Worm (Caenorhabditis elegans) whole organism, L4 larva: ENCODE data around the gene F20D12.7.
A peak's percentile ranks its signal among the peaks of the same experiment; 100 is the strongest.

Source experiments
- F37D6.2 ChIP-seq: sonication (generic microtip); optimal IDR thresholded peaks from 2 replicates; lab custom pipeline; 2016; ENCODE audit warnings: mild to moderate bottlenecking, missing genetic modification characterization, missing compliant biosample characterization
- R02D3.7 ChIP-seq: fragments of 150-350 bp; sonication (generic microtip); optimal IDR thresholded peaks from 3 replicates; lab custom pipeline; 2014; ENCODE audit warnings: missing biosample characterization, missing genetic modification characterization
- T20F7.1 ChIP-seq: fragments of 200-800 bp; sonication (Bioruptor generic); optimal IDR thresholded peaks from 2 replicates; lab custom pipeline; 2018; ENCODE audit warnings: mild to moderate bottlenecking, missing genetic modification characterization, missing compliant biosample characterization
- T26A8.4 ChIP-seq: fragments of 200-800 bp; sonication (Bioruptor generic); IDR thresholded peaks from 2 replicates; pipeline ENCODE4 v1.3.6; 2022; ENCODE audit warnings: missing genetic modification characterization, missing compliant biosample characterization
- Y75B8A.6 ChIP-seq: fragments of 200-800 bp; sonication (Bioruptor generic); IDR thresholded peaks from 2 replicates; pipeline ENCODE4 v1.3.6; 2022; ENCODE audit warnings: missing genetic modification reagents, missing genetic modification characterization, missing compliant biosample characterization
- ZK546.5 ChIP-seq, 2 experiments: sonication (generic microtip); optimal IDR thresholded peaks; 2 replicates each; lab custom pipeline; 2017; ENCODE audit warnings: missing biosample characterization in 2 of 2, missing genetic modification characterization in 2 of 2
- aha-1 ChIP-seq: fragments of 150-350 bp; peaks from one replicate; lab custom pipeline; 2014; ENCODE audit warnings: missing biosample characterization, missing genetic modification characterization
- ama-1 ChIP-seq: fragments of 150-350 bp; optimal IDR thresholded peaks from 2 replicates; lab custom pipeline; 2014; ENCODE audit warnings: inconsistent platforms, mixed read lengths
- arid-1 ChIP-seq: fragments of 200-800 bp; sonication (Bioruptor generic); conservative IDR thresholded peaks from 2 replicates; pipeline ENCODE4 v1.3.6; 2022; ENCODE audit warnings: missing genetic modification reagents, missing genetic modification characterization, missing compliant biosample characterization
- attf-4 ChIP-seq: sonication (generic microtip); optimal IDR thresholded peaks from 3 replicates; lab custom pipeline; 2017; ENCODE audit warnings: missing biosample characterization, missing genetic modification characterization
- ceh-44 ChIP-seq: fragments of 200-800 bp; sonication (Bioruptor generic); IDR thresholded peaks from 2 replicates; pipeline ENCODE4 v1.3.6; 2022; ENCODE audit warnings: missing genetic modification reagents, missing genetic modification characterization, missing compliant biosample characterization
- ces-1 ChIP-seq: fragments of 150-350 bp; sonication (generic microtip); optimal IDR thresholded peaks from 4 replicates; lab custom pipeline; 2014; ENCODE audit warnings: missing biosample characterization, missing genetic modification reagents, missing genetic modification characterization
- daf-12 ChIP-seq: fragments of 150-350 bp; optimal IDR thresholded peaks from 2 replicates; lab custom pipeline; 2014; ENCODE audit warnings: missing biosample characterization, missing genetic modification reagents, missing genetic modification characterization
- dmd-9 ChIP-seq: fragments of 200-800 bp; sonication (Bioruptor generic); IDR thresholded peaks from 2 replicates; pipeline ENCODE4 v1.3.6; 2022; ENCODE audit warnings: missing genetic modification reagents, missing genetic modification characterization, missing compliant biosample characterization
- dve-1 ChIP-seq: sonication (generic microtip); optimal IDR thresholded peaks from 2 replicates; lab custom pipeline; 2017; ENCODE audit warnings: antibody characterized with exemption, mild to moderate bottlenecking, missing genetic modification characterization, missing compliant biosample characterization; ENCODE audit not compliant: insufficient read depth
- egl-27 ChIP-seq: sonication (generic microtip); optimal IDR thresholded peaks from 3 replicates; lab custom pipeline; 2017; ENCODE audit warnings: missing biosample characterization, missing genetic modification reagents, missing genetic modification characterization
- gei-8 ChIP-seq: fragments of 200-800 bp; sonication (Bioruptor generic); optimal IDR thresholded peaks from 2 replicates; lab custom pipeline; 2018; ENCODE audit warnings: mild to moderate bottlenecking, missing genetic modification characterization, missing compliant biosample characterization
- lim-7 ChIP-seq: fragments of 200-800 bp; sonication (Bioruptor generic); IDR thresholded peaks from 2 replicates; pipeline ENCODE4 v1.3.6; 2022; ENCODE audit warnings: missing genetic modification characterization, missing compliant biosample characterization
- lin-1 ChIP-seq: fragments of 200-800 bp; sonication (Bioruptor generic); IDR thresholded peaks from 2 replicates; pipeline ENCODE4 v1.3.6; 2022; ENCODE audit warnings: missing genetic modification reagents, missing genetic modification characterization, missing compliant biosample characterization
- lin-29 ChIP-seq: fragments of 200-800 bp; sonication (Bioruptor generic); IDR thresholded peaks from 2 replicates; pipeline ENCODE4 v1.3.6; 2022; ENCODE audit warnings: missing genetic modification reagents, missing genetic modification characterization, missing compliant biosample characterization
- lin-39 ChIP-seq: fragments of 150-350 bp; optimal IDR thresholded peaks from 2 replicates; lab custom pipeline; 2014; ENCODE audit warnings: missing biosample characterization, missing genetic modification reagents, missing genetic modification characterization
- mdl-1 ChIP-seq, 2 experiments: fragments of 150-350 bp in 1 of 2; sonication (generic microtip) in 1 of 2; optimal IDR thresholded peaks; 2 replicates each; lab custom pipeline; 2014 to 2017; ENCODE audit warnings: missing biosample characterization in 2 of 2, missing genetic modification characterization in 2 of 2
- nhr-10 ChIP-seq: fragments of 150-350 bp; optimal IDR thresholded peaks from 2 replicates; lab custom pipeline; 2014; ENCODE audit warnings: missing biosample characterization, missing genetic modification characterization
- nhr-11 ChIP-seq: fragments of 150-350 bp; optimal IDR thresholded peaks from 2 replicates; lab custom pipeline; 2014; ENCODE audit warnings: missing biosample characterization, missing genetic modification characterization
- nhr-111 ChIP-seq: fragments of 200-800 bp; sonication (Bioruptor generic); optimal IDR thresholded peaks from 2 replicates; lab custom pipeline; 2018; ENCODE audit warnings: mild to moderate bottlenecking, missing genetic modification characterization, missing compliant biosample characterization
- nhr-41 ChIP-seq: fragments of 200-800 bp; sonication (Bioruptor generic); IDR thresholded peaks from 2 replicates; pipeline ENCODE4 v1.3.6; 2022; ENCODE audit warnings: missing genetic modification reagents, missing genetic modification characterization, missing compliant biosample characterization
- pha-4 ChIP-seq, 2 experiments: fragments of 150-350 bp in 1 of 2; fragments of 200-800 bp in 1 of 2; sonication (Bioruptor generic) in 1 of 2; IDR thresholded peaks in 1 of 2; optimal IDR thresholded peaks in 1 of 2; 2 replicates each; pipeline versions ENCODE4 v1.3.6 to Lab custom; 2014 to 2022; ENCODE audit warnings: missing genetic modification characterization in 2 of 2, missing genetic modification reagents in 2 of 2, missing biosample characterization in 1 of 2, missing compliant biosample characterization in 1 of 2
- rbr-2 ChIP-seq: sonication (generic microtip); optimal IDR thresholded peaks from 2 replicates; lab custom pipeline; 2016; ENCODE audit warnings: missing genotype, missing genetic modification characterization, missing compliant biosample characterization
- saeg-2 ChIP-seq: fragments of 200-800 bp; sonication (Bioruptor generic); IDR thresholded peaks from 2 replicates; pipeline ENCODE4 v1.3.6; 2022; ENCODE audit warnings: missing genetic modification reagents, missing genetic modification characterization, missing compliant biosample characterization
- set-16 ChIP-seq: fragments of 200-800 bp; sonication (Bioruptor generic); IDR thresholded peaks from 2 replicates; pipeline ENCODE4 v1.3.6; 2022; ENCODE audit warnings: missing genetic modification reagents, missing genetic modification characterization, missing compliant biosample characterization
- skn-1 ChIP-seq: fragments of 150-350 bp; optimal IDR thresholded peaks from 2 replicates; lab custom pipeline; 2014; ENCODE audit warnings: missing biosample characterization, missing genetic modification characterization
- snpc-4 ChIP-seq: fragments of 150-350 bp; optimal IDR thresholded peaks from 2 replicates; lab custom pipeline; 2014; ENCODE audit warnings: missing biosample characterization, missing genetic modification characterization
- spr-3 ChIP-seq: fragments of 200-800 bp; sonication (Bioruptor generic); optimal IDR thresholded peaks from 2 replicates; lab custom pipeline; 2018; ENCODE audit warnings: mild to moderate bottlenecking, missing genetic modification characterization, missing compliant biosample characterization
- tag-97 ChIP-seq: fragments of 200-800 bp; sonication (Bioruptor generic); IDR thresholded peaks from 2 replicates; pipeline ENCODE4 v1.3.6; 2022; ENCODE audit warnings: missing genetic modification characterization, missing compliant biosample characterization
- unc-130 ChIP-seq: sonication (generic microtip); optimal IDR thresholded peaks from 2 replicates; lab custom pipeline; 2016; ENCODE audit warnings: missing genetic modification reagents, missing genetic modification characterization, missing compliant biosample characterization
- unc-39 ChIP-seq: sonication (generic microtip); optimal IDR thresholded peaks from 2 replicates; lab custom pipeline; 2017; ENCODE audit warnings: missing biosample characterization, missing genetic modification characterization
- unc-62 ChIP-seq, 3 experiments: fragments of 150-350 bp in 1 of 3; sonication (generic microtip); optimal IDR thresholded peaks in 2 of 3; peaks in 1 of 3; 1 replicate in 1 of 3; 2 replicates in 2 of 3; lab custom pipeline; 2014 to 2017; ENCODE audit warnings: missing biosample characterization in 3 of 3, missing genetic modification characterization in 3 of 3, missing genetic modification reagents in 3 of 3, missing genotype in 1 of 3
- zfp-2 ChIP-seq: sonication (generic microtip); optimal IDR thresholded peaks from 2 replicates; lab custom pipeline; 2016; ENCODE audit warnings: mild to moderate bottlenecking, missing genetic modification characterization, missing compliant biosample characterization
- zfp-3 ChIP-seq: fragments of 200-800 bp; sonication (Bioruptor generic); conservative IDR thresholded peaks from 2 replicates; pipeline ENCODE4 v1.3.6; 2022; ENCODE audit warnings: missing genetic modification reagents, missing genetic modification characterization, missing compliant biosample characterization
- zip-11 ChIP-seq: fragments of 200-800 bp; sonication (Bioruptor generic); IDR thresholded peaks from 2 replicates; pipeline ENCODE4 v1.3.6; 2022; ENCODE audit warnings: missing genetic modification characterization, missing compliant biosample characterization
- ztf-11 ChIP-seq: fragments of 150-350 bp; optimal IDR thresholded peaks from 2 replicates; lab custom pipeline; 2014; ENCODE audit warnings: missing biosample characterization, missing genetic modification characterization

Gene F20D12.7

DNA sequence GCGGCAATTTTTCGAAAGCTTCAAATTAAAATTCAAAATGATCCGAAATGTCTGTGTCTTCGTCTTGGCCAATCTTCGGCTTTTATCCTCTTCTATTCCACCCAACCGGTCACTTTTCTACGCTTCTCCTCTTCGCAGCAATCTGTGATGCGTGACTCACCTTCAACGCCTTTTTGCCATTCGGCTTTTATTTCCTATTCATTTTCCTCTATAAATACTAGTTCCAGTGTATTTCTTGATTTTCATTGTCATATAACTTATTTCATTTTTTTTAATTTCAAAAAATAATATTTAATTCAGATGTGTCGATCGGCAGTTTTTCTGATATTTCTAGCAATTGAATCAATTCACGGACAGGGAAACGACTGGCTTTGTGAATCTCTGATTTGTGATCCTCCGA lies 18.6 kb downstream of the F20D12.7 start, which contains the start of gene C49H3.16:
C49H3.16 (plus strand) TSS at position 301 of the 400 bp plus-strand sequence.
- TF ChIP-seq unc-62 (GFP tag; optimal IDR thresholded peaks at IDR 0.05 in 1 of 2; lab: Kevin White, UChicago) (peak in 1 of 2 experiments; percentile 63), unc-62 (tag; optimal IDR thresholded peaks at IDR 0.05; lab: Kevin White, UChicago) (no peak), rbr-2 (tag; lab: Kevin White, UChicago) (no peak)

DNA sequence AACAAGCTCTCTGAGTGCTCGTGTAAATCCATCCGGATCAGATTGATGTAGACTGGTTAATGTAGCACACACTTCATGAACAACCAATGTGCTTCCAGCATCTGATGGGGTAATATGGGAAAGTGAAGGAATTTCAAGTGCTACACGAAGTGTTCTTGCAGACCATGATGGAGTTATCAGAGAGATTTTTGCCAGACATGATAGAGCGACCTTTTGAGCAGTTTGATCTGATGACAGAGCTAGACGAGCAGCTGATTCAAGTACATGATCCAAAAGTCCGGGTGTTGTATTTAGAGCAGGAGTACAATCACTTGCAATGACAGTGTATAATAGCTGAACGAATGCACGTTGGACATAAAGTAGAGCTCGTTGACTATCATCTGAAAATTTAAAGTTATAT lies 20.9 kb downstream of the F20D12.7 start:
- no peak for TF ChIP-seq dve-1 (tag; lab: Kevin White, UChicago)
- peak; percentile 95 for TF ChIP-seq aha-1 (tag; lab: Kevin White, UChicago)
- no peak for TF ChIP-seq skn-1 (tag; lab: Kevin White, UChicago)
- TF ChIP-seq daf-12 (tag; lab: Kevin White, UChicago), result no peak
- no peak for TF ChIP-seq tag-97 (GFP tag; lab: Robert Waterston, UW)
- no peak for TF ChIP-seq T26A8.4 (GFP tag; lab: Robert Waterston, UW)
- no peak for TF ChIP-seq lin-29 (GFP tag; lab: Robert Waterston, UW)
- TF ChIP-seq unc-62 (GFP tag; optimal IDR thresholded peaks at IDR 0.05 in 1 of 2; lab: Kevin White, UChicago), result peak in 1 of 2 experiments; percentile 83
- no peak for TF ChIP-seq unc-62 (tag; optimal IDR thresholded peaks at IDR 0.05; lab: Kevin White, UChicago)

DNA sequence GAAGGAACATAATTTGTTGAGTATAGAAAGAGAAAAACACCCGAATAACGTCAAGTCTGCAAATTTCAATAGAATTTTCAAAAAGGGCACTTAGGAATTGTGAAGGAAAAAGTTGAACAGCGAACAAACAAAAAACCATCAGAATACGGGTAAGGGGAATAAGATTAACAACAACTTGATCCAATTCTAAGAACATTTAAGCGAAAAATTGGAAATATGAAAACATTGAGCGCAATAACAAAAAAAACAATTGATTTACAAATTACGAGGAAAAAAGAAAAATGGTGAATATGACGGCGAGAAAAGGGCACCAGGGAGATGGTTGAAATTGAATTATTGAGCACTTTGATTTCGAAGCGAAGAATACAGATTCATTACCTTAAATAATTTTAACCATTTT lies 21.8 kb downstream of the F20D12.7 start:
- TF ChIP-seq F37D6.2 (tag; lab: Kevin White, UChicago) (no peak), R02D3.7 (no peak), unc-62 (GFP tag; optimal IDR thresholded peaks at IDR 0.05 in 1 of 2; lab: Kevin White, UChicago) (peak in 1 of 2 experiments; percentile 90), unc-62 (tag; optimal IDR thresholded peaks at IDR 0.05; lab: Kevin White, UChicago) (no peak), ceh-44 (GFP tag; lab: Robert Waterston, UW) (no peak), lim-7 (GFP tag; lab: Robert Waterston, UW) (no peak), spr-3 (GFP tag; lab: Kevin White, UChicago) (no peak), aha-1 (tag; lab: Kevin White, UChicago) (peak; percentile 90)

DNA sequence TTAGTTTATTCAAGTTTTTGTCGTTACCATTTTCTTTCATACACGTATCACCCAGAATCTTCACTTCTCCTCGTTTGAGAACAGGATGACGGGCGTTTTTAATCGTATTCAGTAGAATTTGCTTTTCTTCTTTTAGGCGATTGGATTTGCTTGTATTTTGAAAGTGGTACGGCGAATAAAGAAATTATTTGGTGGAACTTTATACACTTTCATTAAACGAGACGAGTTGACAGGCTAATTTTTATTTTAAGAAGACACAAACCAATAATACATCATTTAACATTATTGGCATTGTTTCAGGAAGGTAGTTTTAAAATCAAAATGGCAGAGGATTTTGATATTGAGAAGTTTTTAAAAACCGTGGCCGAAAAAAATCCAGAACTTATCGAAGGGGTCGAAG lies 23.7 kb downstream of the F20D12.7 start, which contains the start of gene C49H3.4:
C49H3.4 (plus strand) TSS at position 301 of the 400 bp plus-strand sequence.
- TF ChIP-seq ama-1 (lab: Kevin White, UChicago), result peak; percentile 38
- no peak for TF ChIP-seq lin-39 (tag; lab: Kevin White, UChicago)
- no peak for TF ChIP-seq tag-97 (GFP tag; lab: Robert Waterston, UW)
- no peak for TF ChIP-seq set-16 (GFP tag; lab: Robert Waterston, UW)
- TF ChIP-seq aha-1 (tag; lab: Kevin White, UChicago), result peak; percentile 69
- peak; percentile 8 for TF ChIP-seq T20F7.1

DNA sequence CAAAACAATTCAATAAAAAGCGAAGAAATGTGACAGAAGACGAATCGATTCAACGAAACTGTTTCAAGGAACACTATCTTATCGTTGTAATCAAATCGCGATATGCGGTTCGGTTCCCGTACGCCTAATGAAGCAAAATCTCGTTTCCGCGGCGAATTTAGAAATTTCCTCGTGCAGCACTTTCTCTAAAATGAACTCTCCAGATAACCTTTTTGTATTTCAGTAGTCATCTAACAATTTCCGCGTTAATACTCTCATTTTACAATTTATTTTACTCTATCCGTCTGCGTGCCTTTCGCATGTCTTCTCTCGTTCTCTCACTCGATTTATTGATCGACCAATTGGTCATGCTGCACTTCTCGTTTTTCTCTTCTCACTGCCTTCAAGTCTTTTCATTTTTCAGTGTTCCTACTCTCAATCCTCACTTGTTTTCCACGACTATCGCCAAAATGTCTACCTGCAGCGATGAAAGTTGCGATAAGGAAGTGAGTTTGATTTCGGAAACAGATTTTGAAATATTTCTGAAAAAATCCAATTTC lies 28.5 kb downstream of the F20D12.7 start, which contains the start of the genes npp-27 and ntl-4:
npp-27 (minus strand) TSS at position 51 of the 539 bp plus-strand sequence.
ntl-4 (plus strand) TSS at position 379 of the 539 bp plus-strand sequence.
- TF ChIP-seq zip-11, result no peak
- TF ChIP-seq snpc-4 (tag; lab: Kevin White, UChicago), result no peak
- TF ChIP-seq saeg-2 (GFP tag; lab: Robert Waterston, UW), result no peak
- no peak for TF ChIP-seq attf-4 (tag; lab: Kevin White, UChicago)
- no peak for TF ChIP-seq nhr-10 (tag; lab: Kevin White, UChicago)
- TF ChIP-seq ztf-11 (tag; lab: Kevin White, UChicago), result no peak
- no peak for TF ChIP-seq nhr-111 (GFP tag; lab: Kevin White, UChicago)
- no peak for TF ChIP-seq nhr-11 (tag; lab: Kevin White, UChicago)
- no peak for TF ChIP-seq rbr-2 (tag; lab: Kevin White, UChicago)
- no peak for TF ChIP-seq arid-1 (GFP tag; lab: Robert Waterston, UW)
- peak in 1 of 2 experiments; percentile 6 for TF ChIP-seq mdl-1 (tag; optimal IDR thresholded peaks at IDR 0.05; lab: Kevin White, UChicago)
- no peak for TF ChIP-seq ZK546.5 (tag; optimal IDR thresholded peaks at IDR 0.05; lab: Kevin White, UChicago)
- no peak for TF ChIP-seq zfp-3
- no peak for TF ChIP-seq spr-3 (GFP tag; lab: Kevin White, UChicago)
- TF ChIP-seq zfp-2 (tag; lab: Kevin White, UChicago), result no peak
- TF ChIP-seq lin-1, result no peak
- no peak for TF ChIP-seq egl-27 (tag; lab: Kevin White, UChicago)
- TF ChIP-seq T26A8.4 (GFP tag; lab: Robert Waterston, UW), result peak; percentile 11; the same call in 1 of the 2 replicates
- no peak for TF ChIP-seq pha-4 (GFP tag; IDR thresholded peaks at IDR 0.05; lab: Robert Waterston, UW)
- TF ChIP-seq pha-4 (tag; optimal IDR thresholded peaks at IDR 0.05; lab: Kevin White, UChicago), result no peak
- TF ChIP-seq gei-8 (GFP tag; lab: Kevin White, UChicago), result no peak
- TF ChIP-seq nhr-41, result no peak
- TF ChIP-seq ces-1 (GFP tag; lab: Kevin White, UChicago), result no peak
- TF ChIP-seq unc-39, result no peak
- TF ChIP-seq Y75B8A.6 (GFP tag; lab: Robert Waterston, UW), result no peak
- TF ChIP-seq dmd-9 (GFP tag; lab: Robert Waterston, UW), result no peak
- TF ChIP-seq unc-130 (GFP tag; lab: Kevin White, UChicago), result no peak
